Worm (Caenorhabditis elegans): ENCODE results near the gene srh-304.

The srh-304 gene

DNA sequence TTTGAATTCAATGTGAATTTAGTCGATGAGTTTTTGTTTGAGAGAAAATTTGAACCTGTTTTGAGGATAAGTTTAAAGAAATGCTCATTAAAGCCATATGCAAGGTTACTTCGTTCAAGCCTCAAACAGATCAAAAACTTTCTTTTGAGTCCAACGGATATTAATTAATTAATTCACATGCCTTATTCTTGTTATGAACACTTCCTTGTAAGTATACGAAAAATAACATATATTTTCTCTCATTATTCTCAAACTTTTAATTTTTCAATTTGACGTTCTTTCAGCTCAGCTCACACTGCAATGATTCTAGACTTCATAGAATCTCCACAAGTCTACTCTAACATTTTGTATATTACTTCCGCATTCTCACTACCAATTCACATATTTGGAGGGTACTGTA lies at the start of gene srh-304:
Gene srh-304 (plus strand): TSS at position 301 of the 400 bp plus-strand sequence.
- TF ChIP-seq ama-1 (optimal IDR thresholded peaks at IDR 0.05) (no peak), ceh-36 (tag; optimal IDR thresholded peaks at IDR 0.05) (no peak), scrt-1 (GFP tag; IDR thresholded peaks at IDR 0.05) (no peak), aly-1 (tag; optimal IDR thresholded peaks at IDR 0.05) (no peak), ets-7 (tag; optimal IDR thresholded peaks at IDR 0.05) (no peak), B0310.2 (tag; optimal IDR thresholded peaks at IDR 0.05) (no peak), hmg-4 (GFP tag; optimal IDR thresholded peaks at IDR 0.05) (no peak), ceh-13 (GFP tag; optimal IDR thresholded peaks at IDR 0.05) (no peak), pes-1 (GFP tag; IDR thresholded peaks at IDR 0.05) (no peak), sea-1 (GFP tag; conservative IDR thresholded peaks at IDR 0.05) (no peak), hmbx-1 (tag; optimal IDR thresholded peaks at IDR 0.05) (no peak), tra-4 (tag; optimal IDR thresholded peaks at IDR 0.05) (no peak), flt-1 (GFP tag; IDR thresholded peaks at IDR 0.05) (no peak), F13C5.2 (tag; optimal IDR thresholded peaks at IDR 0.05) (no peak), hnd-1 (tag; optimal IDR thresholded peaks at IDR 0.05) (no peak), tbx-37 (GFP tag; conservative IDR thresholded peaks at IDR 0.05) (no peak), tbx-11 (GFP tag; IDR thresholded peaks at IDR 0.05) (no peak)

- TF ChIP-seq pes-1 (GFP tag; IDR thresholded peaks at IDR 0.05) (no peak), flt-1 (GFP tag; IDR thresholded peaks at IDR 0.05) (no peak), F13C5.2 (tag; optimal IDR thresholded peaks at IDR 0.05) (no peak), tbx-11 (GFP tag; IDR thresholded peaks at IDR 0.05) (no peak), tbx-37 (GFP tag; conservative IDR thresholded peaks at IDR 0.05) (no peak), hmbx-1 (tag; optimal IDR thresholded peaks at IDR 0.05) (no peak), hmg-4 (GFP tag; optimal IDR thresholded peaks at IDR 0.05) (no peak), ets-7 (tag; optimal IDR thresholded peaks at IDR 0.05) (no peak), tra-4 (tag; optimal IDR thresholded peaks at IDR 0.05) (no peak), ama-1 (optimal IDR thresholded peaks at IDR 0.05) (no peak), scrt-1 (GFP tag; IDR thresholded peaks at IDR 0.05) (no peak), aly-1 (tag; optimal IDR thresholded peaks at IDR 0.05) (no peak), B0310.2 (tag; optimal IDR thresholded peaks at IDR 0.05) (no peak), hnd-1 (tag; optimal IDR thresholded peaks at IDR 0.05) (no peak), ceh-36 (tag; optimal IDR thresholded peaks at IDR 0.05) (no peak), ceh-13 (GFP tag; optimal IDR thresholded peaks at IDR 0.05) (no peak)
Measured at ce11 chrV:17780285-17780684, 48.1 kb upstream of the srh-304 start.

ce11 chrV:17783542-17783941 lies 44.9 kb upstream of the srh-304 start, which contains the start of gene srab-12:
srab-12 (minus strand) TSS chrV:17783642.
- TF ChIP-seq sea-1 (GFP tag; conservative IDR thresholded peaks at IDR 0.05): no peak
- no peak for TF ChIP-seq aly-1 (tag; optimal IDR thresholded peaks at IDR 0.05)
- no peak for TF ChIP-seq F13C5.2 (tag; optimal IDR thresholded peaks at IDR 0.05)
- no peak for TF ChIP-seq ama-1 (optimal IDR thresholded peaks at IDR 0.05)
- TF ChIP-seq ceh-13 (GFP tag; optimal IDR thresholded peaks at IDR 0.05): no peak
- no peak for TF ChIP-seq ets-7 (tag; optimal IDR thresholded peaks at IDR 0.05)
- TF ChIP-seq hmg-4 (GFP tag; optimal IDR thresholded peaks at IDR 0.05): no peak
- no peak for TF ChIP-seq hmbx-1 (tag; optimal IDR thresholded peaks at IDR 0.05)
- no peak for TF ChIP-seq ceh-36 (tag; optimal IDR thresholded peaks at IDR 0.05)
- TF ChIP-seq tbx-11 (GFP tag; IDR thresholded peaks at IDR 0.05): no peak
- TF ChIP-seq pes-1 (GFP tag; IDR thresholded peaks at IDR 0.05): no peak
- no peak for TF ChIP-seq hnd-1 (tag; optimal IDR thresholded peaks at IDR 0.05)
- TF ChIP-seq tra-4 (tag; optimal IDR thresholded peaks at IDR 0.05): no peak
- no peak for TF ChIP-seq scrt-1 (GFP tag; IDR thresholded peaks at IDR 0.05)
- no peak for TF ChIP-seq flt-1 (GFP tag; IDR thresholded peaks at IDR 0.05)
- no peak for TF ChIP-seq tbx-37 (GFP tag; conservative IDR thresholded peaks at IDR 0.05)
- no peak for TF ChIP-seq B0310.2 (tag; optimal IDR thresholded peaks at IDR 0.05)

ce11 chrV:17784363-17784762 lies 44.0 kb upstream of the srh-304 start:
- no peak for TF ChIP-seq tbx-37 (GFP tag; conservative IDR thresholded peaks at IDR 0.05)
- no peak for TF ChIP-seq hnd-1 (tag; optimal IDR thresholded peaks at IDR 0.05)
- TF ChIP-seq hmbx-1 (tag; optimal IDR thresholded peaks at IDR 0.05): no peak
- no peak for TF ChIP-seq tbx-11 (GFP tag; IDR thresholded peaks at IDR 0.05)

ce11 chrV:17790191-17790590 lies 38.2 kb upstream of the srh-304 start, which contains the start of gene srh-290:
srh-290 (plus strand) TSS chrV:17790491.
- TF ChIP-seq ets-7 (tag; optimal IDR thresholded peaks at IDR 0.05) (no peak), flt-1 (GFP tag; IDR thresholded peaks at IDR 0.05) (no peak), ceh-13 (GFP tag; optimal IDR thresholded peaks at IDR 0.05) (no peak), scrt-1 (GFP tag; IDR thresholded peaks at IDR 0.05) (no peak)

- no peak for TF ChIP-seq hmbx-1 (tag; optimal IDR thresholded peaks at IDR 0.05)
- no peak for TF ChIP-seq ceh-13 (GFP tag; optimal IDR thresholded peaks at IDR 0.05)
- TF ChIP-seq hmg-4 (GFP tag; optimal IDR thresholded peaks at IDR 0.05): no peak
- no peak for TF ChIP-seq tbx-11 (GFP tag; IDR thresholded peaks at IDR 0.05)
- TF ChIP-seq ets-7 (tag; optimal IDR thresholded peaks at IDR 0.05): no peak
- no peak for TF ChIP-seq flt-1 (GFP tag; IDR thresholded peaks at IDR 0.05)
Measured at ce11 chrV:17793986-17794385, 34.4 kb upstream of the srh-304 start, which contains the start of gene srh-289. srh-289 (minus strand) TSS chrV:17794086.

DNA sequence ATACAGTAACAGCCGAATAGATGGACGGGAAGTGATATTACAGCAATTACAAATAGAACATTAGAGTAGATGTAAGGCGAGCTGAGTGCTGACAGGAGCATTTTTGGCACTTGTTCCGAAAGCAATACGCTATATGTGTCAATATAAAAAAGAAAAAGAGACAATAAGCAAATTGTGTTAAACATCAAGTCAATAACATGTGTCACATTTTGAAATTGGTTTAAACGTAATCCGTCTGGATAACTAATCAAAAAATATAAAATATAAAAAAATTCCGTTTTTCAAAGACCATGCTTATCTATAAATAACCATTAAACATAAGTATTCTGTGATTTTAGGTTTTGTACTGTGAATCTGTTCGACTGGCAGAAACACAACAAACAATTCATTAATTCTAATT lies 32.8 kb upstream of the srh-304 start, which contains the start of gene srh-288:
Gene srh-288 (minus strand): TSS at position 101 of the 400 bp plus-strand sequence.
- TF ChIP-seq F13C5.2 (tag; optimal IDR thresholded peaks at IDR 0.05) (no peak), sea-1 (GFP tag; conservative IDR thresholded peaks at IDR 0.05) (no peak), B0310.2 (tag; optimal IDR thresholded peaks at IDR 0.05) (no peak), pes-1 (GFP tag; IDR thresholded peaks at IDR 0.05) (no peak), tbx-37 (GFP tag; conservative IDR thresholded peaks at IDR 0.05) (no peak), ceh-36 (tag; optimal IDR thresholded peaks at IDR 0.05) (no peak), hmbx-1 (tag; optimal IDR thresholded peaks at IDR 0.05) (no peak), ama-1 (optimal IDR thresholded peaks at IDR 0.05) (no peak), tra-4 (tag; optimal IDR thresholded peaks at IDR 0.05) (no peak), scrt-1 (GFP tag; IDR thresholded peaks at IDR 0.05) (no peak), tbx-11 (GFP tag; IDR thresholded peaks at IDR 0.05) (no peak), flt-1 (GFP tag; IDR thresholded peaks at IDR 0.05) (no peak), hmg-4 (GFP tag; optimal IDR thresholded peaks at IDR 0.05) (no peak), ets-7 (tag; optimal IDR thresholded peaks at IDR 0.05) (no peak), hnd-1 (tag; optimal IDR thresholded peaks at IDR 0.05) (no peak), aly-1 (tag; optimal IDR thresholded peaks at IDR 0.05) (no peak), ceh-13 (GFP tag; optimal IDR thresholded peaks at IDR 0.05) (no peak)
